Fruit fly (Drosophila melanogaster): ENCODE data around the gene Coprox.

Gene Coprox

dm6 chr2L:6956725-6957124 lies 7.5 kb upstream of the Coprox start, which contains the start of the genes CG13775 and CG3430 (continued):
- TF ChIP-seq CG2120 (GFP tag; optimal IDR thresholded peaks at IDR 0.05) (peak; percentile 59), bab2 (GFP tag; optimal IDR thresholded peaks at IDR 0.05) (no peak), CG7839 (tag; optimal IDR thresholded peaks at IDR 0.05) (no peak), CG3838 (GFP tag; optimal IDR thresholded peaks at IDR 0.05) (no peak), BtbVII (GFP tag; optimal IDR thresholded peaks at IDR 0.05) (no peak), Opbp (GFP tag; IDR thresholded peaks at IDR 0.05; ENCODE audit: partially characterized antibody) (peak; percentile 70; the same call in 2 of the 3 replicates), Ets65A (GFP tag) (peak; percentile 98), corto (GFP tag; optimal IDR thresholded peaks at IDR 0.05) (no peak), NC2α (GFP tag; optimal IDR thresholded peaks at IDR 0.05) (peak; percentile 31), emc (GFP tag; optimal IDR thresholded peaks at IDR 0.05) (no peak), aop (GFP tag; IDR thresholded peaks at IDR 0.05) (peak; percentile 94), Blimp-1 (GFP tag; optimal IDR thresholded peaks at IDR 0.05) (no peak), onecut (GFP tag; IDR thresholded peaks at IDR 0.05) (no peak), Pdp1 (GFP tag; optimal IDR thresholded peaks at IDR 0.05) (peak in 1 of 2 experiments; percentile 65), Trl (optimal IDR thresholded peaks at IDR 0.05) (no peak), Trl (GFP tag; optimal IDR thresholded peaks at IDR 0.05) (peak; percentile 42), wek (GFP tag; optimal IDR thresholded peaks at IDR 0.05) (no peak), HmgD (GFP tag; optimal IDR thresholded peaks at IDR 0.05) (peak; percentile 39), CG3281 (GFP tag; optimal IDR thresholded peaks at IDR 0.05) (peak; percentile 32), Sry-β (GFP tag; optimal IDR thresholded peaks at IDR 0.05) (peak; percentile 22), mirr (GFP tag; optimal IDR thresholded peaks at IDR 0.05) (peak; percentile 28), Bgb (GFP tag; IDR thresholded peaks at IDR 0.05; ENCODE audit: partially characterized antibody) (peak; percentile 77), BEAF-32 (GFP tag; optimal IDR thresholded peaks at IDR 0.05) (peak; percentile 79), CG6683 (GFP tag; optimal IDR thresholded peaks at IDR 0.05) (no peak), CG15696 (tag; optimal IDR thresholded peaks at IDR 0.05) (peak; percentile 0), prd (optimal IDR thresholded peaks at IDR 0.05) (no peak), prd (GFP tag; IDR thresholded peaks at IDR 0.05) (no peak), CG9727 (GFP tag; optimal IDR thresholded peaks at IDR 0.05) (peak; percentile 44), Scr (GFP tag; IDR thresholded peaks at IDR 0.05; ENCODE audit: partially characterized antibody) (peak; percentile 67), trem (tag; optimal IDR thresholded peaks at IDR 0.05) (peak; percentile 23), Dip2 (GFP tag; IDR thresholded peaks at IDR 0.05) (no peak), CG9876 (GFP tag; optimal IDR thresholded peaks at IDR 0.05) (peak; percentile 15), Gsc (GFP tag; IDR thresholded peaks at IDR 0.05) (no peak), Dbx (GFP tag; IDR thresholded peaks at IDR 0.05) (peak; percentile 65; the same call in 1 of the 3 replicates), Dref (GFP tag; IDR thresholded peaks at IDR 0.05) (peak; percentile 81), Ets97D (GFP tag; optimal IDR thresholded peaks at IDR 0.05) (peak; percentile 93), so (GFP tag; IDR thresholded peaks at IDR 0.05) (no peak), CG5180 (GFP tag; optimal IDR thresholded peaks at IDR 0.05) (no peak), gsb (GFP tag; IDR thresholded peaks at IDR 0.05) (0 out of 2 replicates have a peak, but pooled peaks have one; percentile 14), Dp (GFP tag; optimal IDR thresholded peaks at IDR 0.05) (peak; percentile 82), Asciz (GFP tag; optimal IDR thresholded peaks at IDR 0.05) (no peak), hb (GFP tag; IDR thresholded peaks at IDR 0.05; ENCODE audit: partially characterized antibody) (0 out of 3 replicates have a peak, but pooled peaks have one; percentile 44), p53 (GFP tag; optimal IDR thresholded peaks at IDR 0.05) (no peak), Ptx1 (GFP tag; IDR thresholded peaks at IDR 0.05) (no peak), CG2129 (GFP tag; IDR thresholded peaks at IDR 0.05; ENCODE audit: partially characterized antibody) (peak; percentile 37; the same call in 1 of the 2 replicates), CG13624 (GFP tag; optimal IDR thresholded peaks at IDR 0.05) (peak; percentile 57), CG3163 (GFP tag; optimal IDR thresholded peaks at IDR 0.05) (no peak), vnd (GFP tag; IDR thresholded peaks at IDR 0.05; ENCODE audit: partially characterized antibody) (peak; percentile 31; the same call in 1 of the 3 replicates), pb (GFP tag; optimal IDR thresholded peaks at IDR 0.05) (peak; percentile 28), H2.0 (GFP tag; IDR thresholded peaks at IDR 0.05) (no peak), CG10565 (GFP tag; optimal IDR thresholded peaks at IDR 0.05) (no peak)
